Fruit fly (Drosophila melanogaster): Measurements from ENCODE around the gene spd-2.

The spd-2 gene

DNA sequence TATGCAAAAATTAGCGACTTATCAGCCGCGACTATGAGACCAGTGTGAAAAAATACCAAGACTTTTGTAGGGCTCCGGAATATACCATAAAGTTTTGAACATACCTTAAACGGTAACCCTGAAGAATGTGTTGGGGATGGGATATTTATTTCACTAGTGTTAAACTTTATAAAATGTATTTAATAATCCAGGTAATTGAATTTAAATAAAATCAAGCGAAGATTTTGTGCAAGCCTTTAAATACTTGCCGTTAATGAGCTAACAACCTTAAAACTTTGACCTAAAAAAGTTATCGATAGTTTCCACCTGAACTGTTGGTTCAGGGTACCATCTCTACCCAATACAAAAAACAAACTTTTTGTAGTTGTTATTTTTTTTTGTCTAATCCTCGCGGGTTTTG is 17.3 kb upstream of the spd-2 start, which contains the start of gene CG4101 (continued):
- TF ChIP-seq achi (GFP tag; optimal IDR thresholded peaks at IDR 0.05) (peak; percentile 76), CG16779 (tag; optimal IDR thresholded peaks at IDR 0.05) (no peak), CG11762 (GFP tag; optimal IDR thresholded peaks at IDR 0.05; ENCODE audit: insufficient read depth) (peak; percentile 66), Gug (GFP tag; IDR thresholded peaks at IDR 0.05) (peak; percentile 74), CG11902 (GFP tag; optimal IDR thresholded peaks at IDR 0.05) (peak; percentile 49), CG32006 (GFP tag; optimal IDR thresholded peaks at IDR 0.05) (peak; percentile 71), pdm3 (GFP tag; optimal IDR thresholded peaks at IDR 0.05) (peak; percentile 86), vri (GFP tag; optimal IDR thresholded peaks at IDR 0.05) (peak; percentile 87), CG31627 (GFP tag; optimal IDR thresholded peaks at IDR 0.05) (peak; percentile 89), CG6163 (GFP tag; IDR thresholded peaks at IDR 0.05) (peak; percentile 73), CG8119 (GFP tag; IDR thresholded peaks at IDR 0.05) (peak; percentile 65; the same call in 2 of the 3 replicates), topi (GFP tag; optimal IDR thresholded peaks at IDR 0.05) (peak; percentile 74)

dm6 chr3L:16610201-16610600 is 15.4 kb upstream of the spd-2 start, which contains the start of gene Prosbeta6:
Gene Prosbeta6, minus strand, starts transcription at chr3L:16610418.
- no peak for TF ChIP-seq CG6163 (GFP tag; IDR thresholded peaks at IDR 0.05)
- no peak for TF ChIP-seq CG10631 (GFP tag; optimal IDR thresholded peaks at IDR 0.05)
- TF ChIP-seq CG7368 (GFP tag; optimal IDR thresholded peaks at IDR 0.05), result no peak
- no peak for TF ChIP-seq Sox15 (GFP tag; optimal IDR thresholded peaks at IDR 0.05)
- TF ChIP-seq CG8632 (GFP tag; optimal IDR thresholded peaks at IDR 0.05), result no peak
- TF ChIP-seq fd59A (GFP tag; optimal IDR thresholded peaks at IDR 0.05), result no peak
- TF ChIP-seq Sox102F (GFP tag; optimal IDR thresholded peaks at IDR 0.05), result no peak
- TF ChIP-seq acj6 (GFP tag; optimal IDR thresholded peaks at IDR 0.05), result no peak

DNA sequence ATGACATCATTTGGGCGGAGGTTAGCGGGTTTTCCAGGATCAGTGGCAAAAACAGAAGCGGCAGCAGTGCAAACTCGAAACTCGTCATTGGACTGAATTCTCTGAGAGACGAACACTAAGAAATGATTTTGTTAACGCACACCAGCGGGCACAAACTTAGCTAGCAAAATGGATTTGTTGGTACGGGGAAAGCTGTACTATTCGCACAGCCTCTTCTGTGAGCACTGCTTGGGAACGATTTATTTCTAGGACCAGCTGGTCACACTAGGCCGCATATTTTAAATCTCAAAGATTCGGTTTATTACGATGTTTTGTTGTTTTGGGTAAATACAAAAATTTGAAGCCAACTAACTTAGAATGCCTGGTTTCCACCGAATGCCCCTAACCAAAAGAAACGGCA is 14.3 kb upstream of the spd-2 start, which contains the start of gene CG4098:
Gene CG4098, minus strand, starts transcription at position 228 of the 400 bp plus-strand sequence.
- TF ChIP-seq Lpt (GFP tag; optimal IDR thresholded peaks at IDR 0.05), result no peak
- TF ChIP-seq Sox102F (GFP tag; optimal IDR thresholded peaks at IDR 0.05), result peak; percentile 20
- peak; percentile 44 for TF ChIP-seq CG6792 (GFP tag; optimal IDR thresholded peaks at IDR 0.05)
- TF ChIP-seq fd85E (GFP tag; optimal IDR thresholded peaks at IDR 0.05), result no peak
- TF ChIP-seq CG10631 (GFP tag; optimal IDR thresholded peaks at IDR 0.05), result peak; percentile 46
- no peak for TF ChIP-seq Blimp-1 (GFP tag; optimal IDR thresholded peaks at IDR 0.05)
- TF ChIP-seq Smox (GFP tag; optimal IDR thresholded peaks at IDR 0.05), result peak; percentile 36
- TF ChIP-seq CG15336 (GFP tag; IDR thresholded peaks at IDR 0.05), result peak; percentile 58
- no peak for TF ChIP-seq fkh (GFP tag; optimal IDR thresholded peaks at IDR 0.05)
- TF ChIP-seq dsx (GFP tag; optimal IDR thresholded peaks at IDR 0.05; ENCODE audit: poor library complexity, severe bottlenecking), result peak; percentile 53
- peak; percentile 59 for TF ChIP-seq lz (GFP tag; optimal IDR thresholded peaks at IDR 0.05)
- peak in 1 of 2 experiments; percentile 10 for TF ChIP-seq salr (GFP tag; optimal IDR thresholded peaks at IDR 0.05)
- peak; percentile 38 for TF ChIP-seq dac (GFP tag; optimal IDR thresholded peaks at IDR 0.05)
- peak in 1 of 2 experiments; percentile 40 for TF ChIP-seq ss (GFP tag; optimal IDR thresholded peaks at IDR 0.05)
- TF ChIP-seq CG9139 (GFP tag; optimal IDR thresholded peaks at IDR 0.05), result no peak
- peak; percentile 31; the same call in 1 of the 2 replicates for TF ChIP-seq Gug (GFP tag; IDR thresholded peaks at IDR 0.05)
- TF ChIP-seq CG31627 (GFP tag; optimal IDR thresholded peaks at IDR 0.05), result peak; percentile 60
- TF ChIP-seq CG6276 (GFP tag; optimal IDR thresholded peaks at IDR 0.05), result no peak
- TF ChIP-seq CG11762 (GFP tag; optimal IDR thresholded peaks at IDR 0.05; ENCODE audit: insufficient read depth), result peak; percentile 15
- TF ChIP-seq CG34406 (GFP tag; optimal IDR thresholded peaks at IDR 0.05), result peak; percentile 25
- TF ChIP-seq Ets21C (GFP tag; optimal IDR thresholded peaks at IDR 0.05), result peak; percentile 14
- peak; percentile 65 for TF ChIP-seq cyc (GFP tag; optimal IDR thresholded peaks at IDR 0.05)
- peak; percentile 22 for TF ChIP-seq CG8632 (GFP tag; optimal IDR thresholded peaks at IDR 0.05)
- peak; percentile 81 for TF ChIP-seq CG3919 (GFP tag; optimal IDR thresholded peaks at IDR 0.05)
- no peak for TF ChIP-seq fd59A (GFP tag; optimal IDR thresholded peaks at IDR 0.05)
- peak; percentile 66 for TF ChIP-seq acj6 (GFP tag; optimal IDR thresholded peaks at IDR 0.05)
- peak; percentile 56 for TF ChIP-seq net (GFP tag; optimal IDR thresholded peaks at IDR 0.05)
- TF ChIP-seq Sox14 (GFP tag; optimal IDR thresholded peaks at IDR 0.05), result peak; percentile 65
- peak; percentile 58 for TF ChIP-seq CG1621 (tag; optimal IDR thresholded peaks at IDR 0.05)
- TF ChIP-seq CG8319 (GFP tag; optimal IDR thresholded peaks at IDR 0.05), result no peak
- peak; percentile 45; the same call in 1 of the 2 replicates for TF ChIP-seq CG11294 (GFP tag; IDR thresholded peaks at IDR 0.05)
- TF ChIP-seq Hr39 (GFP tag; optimal IDR thresholded peaks at IDR 0.05), result peak; percentile 70
- TF ChIP-seq topi (GFP tag; optimal IDR thresholded peaks at IDR 0.05), result peak; percentile 30
- peak; percentile 69 for TF ChIP-seq esn (GFP tag; optimal IDR thresholded peaks at IDR 0.05)
- peak; percentile 69 for TF ChIP-seq OdsH (GFP tag; optimal IDR thresholded peaks at IDR 0.05)
- peak; percentile 10 for TF ChIP-seq CG6808 (GFP tag; optimal IDR thresholded peaks at IDR 0.05)
